Fruit fly (Drosophila melanogaster) whole organism, embryonic: ENCODE measurements around the gene CG17154.

Experiments
- Blimp-1 ChIP-seq: fragments of 200-800 bp; sonication (Bioruptor generic); optimal IDR thresholded peaks from 3 replicates; lab custom pipeline; 2018; ENCODE audit warnings: missing biosample characterization, missing genetic modification characterization, mild to moderate bottlenecking, moderate library complexity, missing genetic modification reagents
- CG10979 ChIP-seq: fragments of 200-800 bp; sonication (Bioruptor generic); optimal IDR thresholded peaks from 2 replicates; lab custom pipeline; 2018; ENCODE audit warnings: missing biosample characterization, mild to moderate bottlenecking, missing genetic modification characterization, moderate library complexity
- CG11504 ChIP-seq: fragments of 200-800 bp; sonication (Bioruptor generic); optimal IDR thresholded peaks from 3 replicates; lab custom pipeline; 2019; ENCODE audit warnings: missing biosample characterization, mild to moderate bottlenecking, missing genetic modification characterization, moderate library complexity
- CG11560 ChIP-seq: fragments of 200-800 bp; sonication (Bioruptor generic); IDR thresholded peaks from 3 replicates; pipeline ENCODE4 v1.3.6; 2022; ENCODE audit warnings: missing biosample characterization, missing genetic modification characterization
- CG12391 ChIP-seq: fragments of 200-800 bp; sonication (Bioruptor generic); optimal IDR thresholded peaks from 3 replicates; lab custom pipeline; 2018; ENCODE audit warnings: missing biosample characterization, mild to moderate bottlenecking, missing genetic modification characterization, moderate library complexity
- CG14710 ChIP-seq: fragments of 200-800 bp; sonication (Bioruptor generic); optimal IDR thresholded peaks from 3 replicates; lab custom pipeline; 2019; ENCODE audit warnings: missing biosample characterization, mild to moderate bottlenecking, missing genetic modification characterization, moderate library complexity
- CG16815 ChIP-seq: fragments of 200-800 bp; sonication (Bioruptor generic); optimal IDR thresholded peaks from 3 replicates; lab custom pipeline; 2017; ENCODE audit warnings: missing biosample characterization, mild to moderate bottlenecking, missing genetic modification characterization
- CG17361 ChIP-seq: fragments of 200-800 bp; sonication (Bioruptor generic); IDR thresholded peaks from 3 replicates; pipeline ENCODE4 v1.3.6; 2022; ENCODE audit warnings: missing biosample characterization, missing genetic modification characterization
- CG17568 ChIP-seq: fragments of 200-800 bp; sonication (Bioruptor generic); optimal IDR thresholded peaks from 2 replicates; lab custom pipeline; 2018; ENCODE audit warnings: missing biosample characterization, mild to moderate bottlenecking, missing genetic modification characterization, moderate library complexity
- CG17829 ChIP-seq: fragments of 200-800 bp; optimal IDR thresholded peaks from 2 replicates; lab custom pipeline; 2019; ENCODE audit warnings: missing biosample characterization, mild to moderate bottlenecking, missing genetic modification characterization, moderate library complexity
- CG18262 ChIP-seq: fragments of 200-800 bp; optimal IDR thresholded peaks from 3 replicates; lab custom pipeline; 2019; ENCODE audit warnings: missing biosample characterization, mild to moderate bottlenecking, missing genetic modification characterization, moderate library complexity
- CG2199 ChIP-seq: fragments of 200-800 bp; sonication (Bioruptor generic); IDR thresholded peaks from 3 replicates; pipeline ENCODE4 v1.3.6; 2022; ENCODE audit warnings: missing biosample characterization, missing genetic modification characterization
- CG2712 ChIP-seq: fragments of 200-800 bp; optimal IDR thresholded peaks from 3 replicates; lab custom pipeline; 2019; ENCODE audit warnings: missing biosample characterization, mild to moderate bottlenecking, missing genetic modification characterization, moderate library complexity
- CG2875 ChIP-seq: fragments of 200-800 bp; sonication (Bioruptor generic); optimal IDR thresholded peaks from 2 replicates; lab custom pipeline; 2017; ENCODE audit warnings: missing biosample characterization, mild to moderate bottlenecking, missing genetic modification characterization, missing genetic modification reagents
- CG3065 ChIP-seq: fragments of 200-800 bp; sonication (Bioruptor generic); optimal IDR thresholded peaks from 2 replicates; lab custom pipeline; 2016; ENCODE audit warnings: missing biosample characterization, missing genetic modification characterization
- CG4617 ChIP-seq: fragments of 200-800 bp; sonication (Bioruptor generic); optimal IDR thresholded peaks from 3 replicates; lab custom pipeline; 2016; ENCODE audit warnings: missing biosample characterization, missing genetic modification characterization, borderline replicate concordance
- D19A ChIP-seq: fragments of 200-800 bp; optimal IDR thresholded peaks from 3 replicates; lab custom pipeline; 2019; ENCODE audit warnings: missing biosample characterization, mild to moderate bottlenecking, missing genetic modification characterization, moderate library complexity
- Gug ChIP-seq: fragments of 200-800 bp; sonication (Bioruptor generic); IDR thresholded peaks from 4 replicates; pipeline ENCODE4 v1.3.6; 2022; ENCODE audit warnings: missing biosample characterization, missing genetic modification characterization
- HLHmδ ChIP-seq: fragments of 200-800 bp; sonication (Bioruptor generic); optimal IDR thresholded peaks from 2 replicates; lab custom pipeline; 2018; ENCODE audit warnings: missing biosample characterization, mild to moderate bottlenecking, missing genetic modification characterization, moderate library complexity
- Med ChIP-seq: fragments of 200-800 bp; sonication (Bioruptor generic); peaks from one replicate; lab custom pipeline; 2016; ENCODE audit warnings: missing biosample characterization, missing genetic modification characterization, mild to moderate bottlenecking, inconsistent platforms, moderate library complexity
- Sox102F ChIP-seq: fragments of 200-800 bp; sonication (Bioruptor generic); optimal IDR thresholded peaks from 2 replicates; lab custom pipeline; 2018; ENCODE audit warnings: missing biosample characterization, mild to moderate bottlenecking, missing genetic modification characterization, moderate library complexity
- Spps ChIP-seq: fragments of 200-800 bp; sonication (Bioruptor generic); optimal IDR thresholded peaks from 2 replicates; lab custom pipeline; 2018; ENCODE audit warnings: missing biosample characterization, mild to moderate bottlenecking, missing genetic modification characterization
- Ssrp ChIP-seq: fragments of 200-800 bp; sonication (Bioruptor generic); optimal IDR thresholded peaks from 2 replicates; lab custom pipeline; 2018; ENCODE audit warnings: missing biosample characterization, mild to moderate bottlenecking, missing genetic modification characterization, moderate library complexity
- bsh ChIP-seq, 2 experiments: fragments of 200-800 bp; sonication (Bioruptor generic); optimal IDR thresholded peaks; 2 replicates each; lab custom pipeline; 2017 to 2018; ENCODE audit warnings: mild to moderate bottlenecking in 2 of 2, missing biosample characterization in 2 of 2, missing genetic modification characterization in 2 of 2, moderate library complexity in 1 of 2
- cg ChIP-seq: fragments of 200-800 bp; sonication (Bioruptor generic); optimal IDR thresholded peaks from 3 replicates; lab custom pipeline; 2019; ENCODE audit warnings: missing biosample characterization, mild to moderate bottlenecking, missing genetic modification characterization, moderate library complexity
- crc ChIP-seq: fragments of 200-800 bp; sonication (Bioruptor generic); optimal IDR thresholded peaks from 2 replicates; lab custom pipeline; 2016; ENCODE audit warnings: missing biosample characterization, missing genetic modification characterization
- crol ChIP-seq: fragments of 200-800 bp; sonication (Bioruptor generic); IDR thresholded peaks from 2 replicates; pipeline ENCODE4 v1.3.6; 2022; ENCODE audit warnings: missing biosample characterization, missing genetic modification characterization
- crp ChIP-seq, 2 experiments: fragments of 200-800 bp; sonication (Bioruptor generic); optimal IDR thresholded peaks; 2 replicates in 1 of 2; 3 replicates in 1 of 2; lab custom pipeline; 2017; ENCODE audit warnings: missing biosample characterization in 2 of 2, missing genetic modification characterization in 2 of 2, mild to moderate bottlenecking in 1 of 2, moderate library complexity in 1 of 2
- dmrt11E ChIP-seq: fragments of 200-800 bp; sonication (Bioruptor generic); optimal IDR thresholded peaks from 3 replicates; lab custom pipeline; 2018; ENCODE audit warnings: missing biosample characterization, mild to moderate bottlenecking, missing genetic modification characterization, moderate library complexity
- fd96Cb ChIP-seq: fragments of 200-800 bp; sonication (Bioruptor generic); optimal IDR thresholded peaks from 2 replicates; lab custom pipeline; 2018; ENCODE audit warnings: missing biosample characterization, mild to moderate bottlenecking, missing genetic modification characterization, moderate library complexity
- gem ChIP-seq: fragments of 200-800 bp; sonication (Bioruptor generic); optimal IDR thresholded peaks from 2 replicates; lab custom pipeline; 2019; ENCODE audit warnings: missing biosample characterization, mild to moderate bottlenecking, missing genetic modification characterization, moderate library complexity
- hbn ChIP-seq: fragments of 200-800 bp; sonication (Bioruptor generic); IDR thresholded peaks from 2 replicates; pipeline ENCODE4 v1.3.6; 2022; ENCODE audit warnings: missing biosample characterization, missing genetic modification characterization; ENCODE audit not compliant: partially characterized antibody
- lola ChIP-seq, 3 experiments: fragments of >200 bp in 2 of 3; fragments of 200-800 bp in 1 of 3; sonication (Bioruptor generic) in 1 of 3; optimal IDR thresholded peaks; 2 replicates each; lab custom pipeline; 2017 to 2019; ENCODE audit warnings: missing biosample characterization in 3 of 3, missing genetic modification characterization in 3 of 3, mild to moderate bottlenecking in 1 of 3, moderate library complexity in 1 of 3
- nmo ChIP-seq: fragments of 200-800 bp; sonication (Bioruptor generic); optimal IDR thresholded peaks from 2 replicates; lab custom pipeline; 2018; ENCODE audit warnings: missing biosample characterization, mild to moderate bottlenecking, missing genetic modification characterization, moderate library complexity
- peb ChIP-seq: fragments of 200-800 bp; sonication (Bioruptor generic); IDR thresholded peaks from 2 replicates; pipeline ENCODE4 v1.3.6; 2022; ENCODE audit warnings: missing biosample characterization, missing genetic modification characterization
- phol ChIP-seq: fragments of 200-800 bp; sonication (Bioruptor generic); optimal IDR thresholded peaks from 3 replicates; lab custom pipeline; 2018; ENCODE audit warnings: missing biosample characterization, mild to moderate bottlenecking, missing genetic modification characterization, moderate library complexity
- tgo ChIP-seq: fragments of 200-800 bp; sonication (Bioruptor generic); IDR thresholded peaks from 3 replicates; pipeline ENCODE4 v1.3.6; 2022; ENCODE audit warnings: missing biosample characterization, missing genetic modification characterization
- trem ChIP-seq: fragments of 200-800 bp; optimal IDR thresholded peaks from 3 replicates; lab custom pipeline; 2019; ENCODE audit warnings: missing biosample characterization, mild to moderate bottlenecking, missing genetic modification characterization, moderate library complexity
- unpg ChIP-seq: fragments of 200-800 bp; sonication (Bioruptor generic); optimal IDR thresholded peaks from 3 replicates; lab custom pipeline; 2018; ENCODE audit warnings: missing biosample characterization, mild to moderate bottlenecking, missing genetic modification characterization, moderate library complexity
- zf30C ChIP-seq: fragments of 200-800 bp; sonication (Bioruptor generic); optimal IDR thresholded peaks from 3 replicates; lab custom pipeline; 2018; ENCODE audit warnings: missing biosample characterization, mild to moderate bottlenecking, missing genetic modification characterization

Gene CG17154

DNA sequence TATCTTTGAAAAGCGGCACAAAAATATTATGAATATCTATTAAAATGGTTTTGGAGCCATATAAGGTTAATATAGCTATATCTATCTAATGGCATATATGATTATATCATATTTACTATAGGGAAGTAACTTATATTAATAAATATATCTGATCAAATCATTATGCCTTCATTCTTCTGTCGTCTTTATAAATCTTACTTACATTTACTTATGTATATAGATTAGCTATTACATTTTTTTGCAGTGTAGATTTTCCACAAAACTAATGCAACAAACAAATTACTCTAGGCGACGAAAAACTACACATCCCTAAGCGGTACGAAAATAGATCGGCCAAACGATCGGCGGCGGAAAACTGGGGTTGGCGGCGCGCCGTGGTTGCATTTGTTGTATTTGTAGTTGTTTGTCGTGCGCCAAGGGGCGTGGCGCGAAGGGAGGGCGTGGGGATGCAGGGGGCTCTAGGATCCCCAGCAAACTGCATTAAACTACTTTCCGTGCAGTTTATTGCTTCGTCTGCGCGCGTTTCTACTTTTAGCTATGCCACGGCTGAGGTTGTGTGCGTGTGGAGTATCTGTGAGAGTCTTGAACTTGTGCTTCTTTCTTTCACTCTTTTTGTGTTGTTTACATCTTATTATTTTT lies 24.9 kb upstream of the CG17154 start:
- TF ChIP-seq CG12391 (tag; lab: Kevin White, UChicago), result peak; percentile 24
- TF ChIP-seq nmo, result peak; percentile 31
- TF ChIP-seq crol (GFP tag; lab: Robert Waterston, UW), result peak; percentile 65
- TF ChIP-seq zf30C (GFP tag; lab: Kevin White, UChicago), result peak; percentile 37
- TF ChIP-seq CG2875, result no peak
- peak; percentile 32 for TF ChIP-seq Blimp-1 (GFP tag; lab: Kevin White, UChicago)
- peak; percentile 87 for TF ChIP-seq HLHmδ (GFP tag; lab: Kevin White, UChicago)
- TF ChIP-seq fd96Cb (tag; lab: Kevin White, UChicago), result peak; percentile 15
- TF ChIP-seq CG10979 (tag; lab: Kevin White, UChicago), result peak; percentile 61
- TF ChIP-seq CG17568 (GFP tag; lab: Kevin White, UChicago), result no peak
- 0 out of 3 replicates have a peak, but pooled peaks have one; percentile 34 for TF ChIP-seq CG11560 (tag; lab: Robert Waterston, UW)
- peak; percentile 39 for TF ChIP-seq phol (tag; lab: Kevin White, UChicago)
- peak; percentile 25; the same call in 1 of the 3 replicates for TF ChIP-seq CG17361 (GFP tag; lab: Robert Waterston, UW)
- TF ChIP-seq lola (GFP tag; optimal IDR thresholded peaks at IDR 0.05; lab: Kevin White, UChicago), result peak in 1 of 3 experiments; percentile 50
- TF ChIP-seq CG14710, result peak; percentile 18
- peak; percentile 39 for TF ChIP-seq CG18262 (tag; lab: Kevin White, UChicago)
- TF ChIP-seq Ssrp (tag; lab: Kevin White, UChicago), result peak; percentile 27
- peak; percentile 1 for TF ChIP-seq CG16815 (GFP tag; lab: Kevin White, UChicago)
- TF ChIP-seq unpg, result peak; percentile 20
- TF ChIP-seq tgo (GFP tag; lab: Robert Waterston, UW), result no peak
- peak; percentile 15 for TF ChIP-seq trem
- TF ChIP-seq hbn (GFP tag; lab: Robert Waterston, UW), result no peak
- TF ChIP-seq Gug, result no peak
- TF ChIP-seq CG11504 (tag; lab: Kevin White, UChicago), result peak; percentile 24
- peak; percentile 9 for TF ChIP-seq Sox102F
- TF ChIP-seq CG4617 (GFP tag; lab: Kevin White, UChicago), result no peak
- 0 out of 2 replicates have a peak, but pooled peaks have one; percentile 8 for TF ChIP-seq peb (GFP tag; lab: Robert Waterston, UW)
- TF ChIP-seq Spps (tag; lab: Kevin White, UChicago), result no peak
- peak; percentile 22 for TF ChIP-seq D19A (tag; lab: Kevin White, UChicago)
- no peak for TF ChIP-seq crp (GFP tag; optimal IDR thresholded peaks at IDR 0.05; lab: Kevin White, UChicago)
- peak; percentile 66 for TF ChIP-seq dmrt11E (tag; lab: Kevin White, UChicago)
- TF ChIP-seq bsh (GFP tag; optimal IDR thresholded peaks at IDR 0.05; lab: Kevin White, UChicago), result peak in 1 of 2 experiments; percentile 50
- peak; percentile 13 for TF ChIP-seq cg
- peak; percentile 15 for TF ChIP-seq CG17829 (tag; lab: Kevin White, UChicago)
- peak; percentile 54 for TF ChIP-seq gem (tag; lab: Kevin White, UChicago)
- peak; percentile 59 for TF ChIP-seq CG2712
- TF ChIP-seq CG3065 (GFP tag; lab: Kevin White, UChicago), result peak; percentile 70
- TF ChIP-seq, all 482 proteins: peak for 29

DNA sequence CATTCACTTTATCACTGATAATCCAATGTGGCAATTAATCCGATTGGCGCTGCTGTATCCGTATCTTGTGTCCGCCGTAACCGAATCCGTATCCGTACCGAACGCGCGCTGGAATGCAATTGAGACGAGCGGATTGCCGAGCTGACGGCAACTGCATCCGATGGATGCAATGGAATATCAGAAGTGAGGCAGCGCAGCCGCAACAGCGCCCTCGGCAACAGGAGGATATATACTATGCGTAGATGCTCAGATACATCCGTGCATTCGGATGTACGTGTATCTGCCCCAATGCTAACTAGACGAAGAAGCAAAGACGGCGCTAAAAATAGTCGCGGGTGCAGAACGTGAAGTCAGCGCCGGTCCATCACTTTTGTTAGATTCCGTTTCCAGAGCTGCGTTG lies 23.7 kb upstream of the CG17154 start, which contains the start of gene rols:
Gene rols (minus strand): TSS at position 101 of the 400 bp plus-strand sequence.
- TF ChIP-seq Med (GFP tag; lab: Kevin White, UChicago) (peak; percentile 26), CG2199 (GFP tag; lab: Robert Waterston, UW) (0 out of 3 replicates have a peak, but pooled peaks have one; percentile 7), crc (GFP tag; lab: Kevin White, UChicago) (no peak)
